Worm (Caenorhabditis elegans): ENCODE data around the gene ehs-1.

DNA sequence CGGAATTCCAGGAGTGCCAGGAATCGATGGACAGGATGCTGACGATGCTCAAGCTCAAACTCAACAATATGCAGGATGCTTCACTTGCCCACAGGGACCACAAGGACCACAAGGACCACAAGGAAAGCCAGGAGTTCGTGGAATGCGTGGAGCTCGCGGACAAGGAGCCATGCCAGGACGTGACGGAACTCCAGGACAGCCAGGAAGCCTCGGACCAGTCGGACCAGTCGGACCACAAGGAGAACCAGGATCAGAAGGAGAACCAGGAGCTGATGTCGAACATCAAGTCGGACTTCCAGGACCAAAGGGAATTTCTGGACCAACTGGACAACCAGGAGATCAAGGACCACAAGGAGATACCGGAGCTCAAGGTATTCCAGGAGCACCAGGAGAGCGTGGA lies 10.9 kb downstream of the ehs-1 start:
- no peak for TF ChIP-seq ets-7 (tag; optimal IDR thresholded peaks at IDR 0.05)
- TF ChIP-seq ceh-13 (GFP tag; optimal IDR thresholded peaks at IDR 0.05): no peak
- no peak for TF ChIP-seq ama-1 (optimal IDR thresholded peaks at IDR 0.05)
- no peak for TF ChIP-seq hnd-1 (tag; optimal IDR thresholded peaks at IDR 0.05)
- TF ChIP-seq scrt-1 (GFP tag; IDR thresholded peaks at IDR 0.05): no peak
- TF ChIP-seq tbx-11 (GFP tag; IDR thresholded peaks at IDR 0.05): no peak
- no peak for TF ChIP-seq flt-1 (GFP tag; IDR thresholded peaks at IDR 0.05)
- TF ChIP-seq pes-1 (GFP tag; IDR thresholded peaks at IDR 0.05): no peak
- TF ChIP-seq hmbx-1 (tag; optimal IDR thresholded peaks at IDR 0.05): no peak
- no peak for TF ChIP-seq tbx-37 (GFP tag; conservative IDR thresholded peaks at IDR 0.05)

Measured in whole organism, early embryonic.